Fruit fly (Drosophila melanogaster): Measurements from ENCODE around the gene CG15172.
A peak's percentile ranks its signal among the peaks of the same experiment; 100 is the strongest.

The CG15172 gene

dm6 chr2L:19021278-19022220, 668 bp upstream of the CG15172 start (continued):
- TF ChIP-seq pita (GFP tag; optimal IDR thresholded peaks at IDR 0.05): no peak
- no peak for TF ChIP-seq CkIIα-i1 (GFP tag; IDR thresholded peaks at IDR 0.05)
- peak; percentile 39 for TF ChIP-seq CG18476 (GFP tag; optimal IDR thresholded peaks at IDR 0.05)
- peak; percentile 68 for TF ChIP-seq CG13775 (GFP tag; optimal IDR thresholded peaks at IDR 0.05)
- TF ChIP-seq CG11696 (GFP tag; IDR thresholded peaks at IDR 0.05): no peak
- no peak for TF ChIP-seq D (optimal IDR thresholded peaks at IDR 0.05)
- TF ChIP-seq D (GFP tag; optimal IDR thresholded peaks at IDR 0.05): peak; percentile 68
- no peak for TF ChIP-seq CG13287 (GFP tag; IDR thresholded peaks at IDR 0.05; ENCODE audit: partially characterized antibody)
- peak; percentile 75 for TF ChIP-seq CG10979 (tag; optimal IDR thresholded peaks at IDR 0.05)
- peak; percentile 26 for TF ChIP-seq pho (GFP tag; optimal IDR thresholded peaks at IDR 0.05)
- 0 out of 2 replicates have a peak, but pooled peaks have one; percentile 34 for TF ChIP-seq Awh (GFP tag; IDR thresholded peaks at IDR 0.05)
- peak; percentile 72 for TF ChIP-seq lilli (GFP tag; optimal IDR thresholded peaks at IDR 0.05)
- TF ChIP-seq CG13123 (GFP tag; optimal IDR thresholded peaks at IDR 0.05): peak; percentile 13
- TF ChIP-seq CG9609 (GFP tag; optimal IDR thresholded peaks at IDR 0.05): no peak
- TF ChIP-seq corto (GFP tag; optimal IDR thresholded peaks at IDR 0.05): peak; percentile 56
- no peak for TF ChIP-seq C15 (GFP tag; IDR thresholded peaks at IDR 0.05)
- TF ChIP-seq Hmr (GFP tag; optimal IDR thresholded peaks at IDR 0.05): peak; percentile 90
- TF ChIP-seq MESR4 (GFP tag; optimal IDR thresholded peaks at IDR 0.05): peak; percentile 16
- TF ChIP-seq CG8388 (GFP tag; optimal IDR thresholded peaks at IDR 0.05): peak; percentile 77
- TF ChIP-seq sens-2 (GFP tag; IDR thresholded peaks at IDR 0.05): peak; percentile 22; the same call in 1 of the 2 replicates
- TF ChIP-seq BtbVII (GFP tag; optimal IDR thresholded peaks at IDR 0.05): peak; percentile 77
- TF ChIP-seq CG11695 (GFP tag; IDR thresholded peaks at IDR 0.05): peak; percentile 79
- peak; percentile 43 for TF ChIP-seq ems (GFP tag; optimal IDR thresholded peaks at IDR 0.05)
- TF ChIP-seq ara (GFP tag; IDR thresholded peaks at IDR 0.05): peak; percentile 49; the same call in 1 of the 2 replicates
- no peak for TF ChIP-seq da (GFP tag; optimal IDR thresholded peaks at IDR 0.05)
- peak; percentile 87 for TF ChIP-seq row (GFP tag; IDR thresholded peaks at IDR 0.05)
- peak; percentile 66 for TF ChIP-seq CG12219 (GFP tag; optimal IDR thresholded peaks at IDR 0.05)
- TF ChIP-seq Myb (GFP tag; optimal IDR thresholded peaks at IDR 0.05): peak; percentile 24
- TF ChIP-seq wor (GFP tag; IDR thresholded peaks at IDR 0.05): peak; percentile 69
- peak; percentile 86 for TF ChIP-seq CG11504 (tag; optimal IDR thresholded peaks at IDR 0.05)
- TF ChIP-seq D19A (tag; optimal IDR thresholded peaks at IDR 0.05): peak; percentile 82
- peak; percentile 23 for TF ChIP-seq CG6765 (GFP tag; optimal IDR thresholded peaks at IDR 0.05)
- peak; percentile 82 for TF ChIP-seq ATbp (GFP tag; optimal IDR thresholded peaks at IDR 0.05)
- no peak for TF ChIP-seq NC2α (GFP tag; optimal IDR thresholded peaks at IDR 0.05)
- TF ChIP-seq h (optimal IDR thresholded peaks at IDR 0.05): no peak
- no peak for TF ChIP-seq HLH4C (GFP tag; IDR thresholded peaks at IDR 0.05; ENCODE audit: partially characterized antibody)
- no peak for TF ChIP-seq CG3726 (GFP tag; IDR thresholded peaks at IDR 0.05)
- peak; percentile 91 for TF ChIP-seq CG18599 (GFP tag; optimal IDR thresholded peaks at IDR 0.05)
- peak; percentile 85 for TF ChIP-seq CG7839 (tag; optimal IDR thresholded peaks at IDR 0.05)
- peak; percentile 88 for TF ChIP-seq zfh1 (GFP tag; IDR thresholded peaks at IDR 0.05)
- TF ChIP-seq sr (GFP tag; IDR thresholded peaks at IDR 0.05): no peak
- peak; percentile 64 for TF ChIP-seq tap (tag; optimal IDR thresholded peaks at IDR 0.05)
- peak; percentile 38; the same call in 1 of the 2 replicates for TF ChIP-seq ap (GFP tag; IDR thresholded peaks at IDR 0.05)
- TF ChIP-seq dati (GFP tag; IDR thresholded peaks at IDR 0.05): no peak
- TF ChIP-seq CG7372 (GFP tag; IDR thresholded peaks at IDR 0.05): peak; percentile 66
- peak; percentile 68 for TF ChIP-seq Hr3 (GFP tag; optimal IDR thresholded peaks at IDR 0.05)
- peak; percentile 39 for TF ChIP-seq CG8281 (tag; optimal IDR thresholded peaks at IDR 0.05)
- TF ChIP-seq CG3407 (GFP tag; optimal IDR thresholded peaks at IDR 0.05): peak; percentile 58
- peak in 1 of 2 experiments; percentile 41 for TF ChIP-seq Pdp1 (GFP tag; optimal IDR thresholded peaks at IDR 0.05)
